Worm (Caenorhabditis elegans): Measurements from ENCODE around the gene F01D5.5.
A peak's percentile ranks its signal among the peaks of the same experiment; 100 is the strongest.

The F01D5.5 gene

DNA sequence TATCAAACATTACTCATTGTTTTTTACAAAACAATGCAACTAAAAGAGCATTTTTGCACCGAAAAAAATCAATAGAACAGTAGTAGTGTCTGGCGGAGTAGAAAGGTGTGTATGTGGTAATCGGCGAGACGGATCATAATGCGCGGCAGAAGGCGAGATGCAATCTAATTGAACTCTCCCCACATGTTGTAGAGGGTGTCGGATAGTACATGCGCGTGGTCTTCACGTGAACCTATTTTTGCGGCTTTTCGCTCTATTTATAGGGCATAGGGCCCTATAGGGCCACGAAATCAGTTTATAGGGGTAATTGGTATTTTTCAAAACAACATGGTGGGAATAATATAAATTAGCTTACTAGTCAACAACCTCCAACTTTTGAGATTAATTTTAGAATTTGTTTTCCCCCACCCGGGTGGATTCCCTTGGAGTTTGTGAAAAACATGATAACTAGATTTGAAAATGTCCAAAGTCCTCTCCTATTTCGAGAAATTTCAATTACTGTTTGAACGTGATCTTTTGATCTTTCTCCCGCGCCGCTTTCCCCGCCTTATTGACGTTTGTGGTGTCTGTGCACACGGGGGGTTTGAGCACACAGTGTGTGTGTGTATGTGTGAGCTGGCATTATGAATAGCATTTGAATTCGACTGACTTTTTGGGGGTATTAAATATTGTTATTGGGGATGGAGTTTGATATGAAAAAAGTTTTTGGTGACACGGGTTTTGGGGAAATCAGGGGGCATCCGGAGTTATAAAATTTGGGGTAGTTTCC is 40.9 kb upstream of the F01D5.5 start (continued):
- no peak for TF ChIP-seq zip-2 (tag; optimal IDR thresholded peaks at IDR 0.05)
- no peak for TF ChIP-seq snpc-1.2 (GFP tag; IDR thresholded peaks at IDR 0.05)
- TF ChIP-seq aha-1 (tag), result peak; percentile 79
- TF ChIP-seq hmg-1.1 (GFP tag; IDR thresholded peaks at IDR 0.05), result no peak
- TF ChIP-seq lin-13 (GFP tag; optimal IDR thresholded peaks at IDR 0.05), result peak; percentile 38
- peak; percentile 34 for TF ChIP-seq mes-2 (tag; optimal IDR thresholded peaks at IDR 0.05; ENCODE audit: poor library complexity, severe bottlenecking)
- no peak for TF ChIP-seq egl-43 (GFP tag; IDR thresholded peaks at IDR 0.05)
- TF ChIP-seq nhr-6 (tag; optimal IDR thresholded peaks at IDR 0.05), result peak; percentile 47
- no peak for TF ChIP-seq daf-16 (GFP tag; optimal IDR thresholded peaks at IDR 0.05)
- TF ChIP-seq daf-16 (tag; optimal IDR thresholded peaks at IDR 0.05), result peak; percentile 89
- TF ChIP-seq nhr-77 (tag; optimal IDR thresholded peaks at IDR 0.05), result no peak

DNA sequence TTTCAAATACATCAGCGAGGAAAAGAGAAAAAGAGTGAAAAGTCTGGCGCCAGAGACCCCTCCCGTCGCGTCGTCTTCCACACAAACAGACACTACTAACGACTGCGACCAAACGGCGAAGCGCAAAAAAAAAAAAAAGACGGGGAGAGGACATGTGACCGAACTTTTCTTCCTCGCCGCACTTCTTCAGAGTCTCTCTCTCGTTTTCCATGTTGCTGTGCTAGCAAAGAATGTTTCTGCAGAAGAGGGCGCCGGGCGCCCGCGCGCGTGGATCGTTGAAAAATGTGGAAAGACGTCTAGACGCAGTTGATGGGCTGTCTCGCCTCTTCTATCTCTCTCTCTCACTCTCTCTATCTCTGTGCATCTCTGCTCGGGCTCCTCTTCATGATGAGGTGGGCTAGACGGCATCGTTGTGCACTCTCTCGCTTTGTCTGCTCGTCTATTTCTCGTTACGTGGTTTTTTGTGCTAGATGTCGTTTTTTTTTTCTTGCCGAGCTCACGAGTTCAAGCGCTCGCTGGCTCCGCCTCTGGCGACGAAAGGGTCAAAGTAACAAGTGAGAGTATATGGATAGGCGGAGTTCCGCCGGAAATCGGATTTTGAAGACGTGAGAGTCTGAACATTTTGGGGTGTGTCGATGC is 38.2 kb upstream of the F01D5.5 start:
- TF ChIP-seq nhr-11 (tag; optimal IDR thresholded peaks at IDR 0.05) (peak; percentile 93), attf-4 (tag; optimal IDR thresholded peaks at IDR 0.05) (no peak), mep-1 (tag; optimal IDR thresholded peaks at IDR 0.05) (peak; percentile 96), dpl-1 (GFP tag; optimal IDR thresholded peaks at IDR 0.05) (peak; percentile 70), pqm-1 (tag; optimal IDR thresholded peaks at IDR 0.05) (peak; percentile 41), jun-1 (tag; optimal IDR thresholded peaks at IDR 0.05) (peak; percentile 83), mes-2 (tag; optimal IDR thresholded peaks at IDR 0.05; ENCODE audit: poor library complexity, severe bottlenecking) (peak; percentile 56), nhr-42 (GFP tag; IDR thresholded peaks at IDR 0.05) (peak; percentile 89), pha-4 (GFP tag; IDR thresholded peaks at IDR 0.05) (peak; percentile 95), pha-4 (tag; optimal IDR thresholded peaks at IDR 0.05) (no peak), dve-1 (tag; optimal IDR thresholded peaks at IDR 0.05; ENCODE audit: insufficient read depth) (peak; percentile 92), ceh-32 (tag; optimal IDR thresholded peaks at IDR 0.05; ENCODE audit: poor library complexity) (peak; percentile 61), lin-13 (GFP tag; optimal IDR thresholded peaks at IDR 0.05) (peak; percentile 82), fkh-10 (GFP tag; optimal IDR thresholded peaks at IDR 0.05) (peak; percentile 80), hmg-1.1 (GFP tag; IDR thresholded peaks at IDR 0.05) (peak; percentile 96), hlh-30 (tag; optimal IDR thresholded peaks at IDR 0.05; ENCODE audit: insufficient read depth) (peak; percentile 97), zfp-3 (GFP tag; conservative IDR thresholded peaks at IDR 0.05) (no peak), egl-43 (GFP tag; IDR thresholded peaks at IDR 0.05) (peak; percentile 90), lin-15B (tag; optimal IDR thresholded peaks at IDR 0.05) (no peak), zfp-2 (tag; optimal IDR thresholded peaks at IDR 0.05) (peak; percentile 64), F10B5.3 (tag; optimal IDR thresholded peaks at IDR 0.05) (peak; percentile 8), D1046.2 (GFP tag; IDR thresholded peaks at IDR 0.05) (peak; percentile 24; the same call in 1 of the 2 replicates), daf-16 (GFP tag; optimal IDR thresholded peaks at IDR 0.05) (peak; percentile 78 to 92), daf-16 (tag; optimal IDR thresholded peaks at IDR 0.05) (peak; percentile 70), F26F4.8 (GFP tag; conservative IDR thresholded peaks at IDR 0.05) (0 out of 2 replicates have a peak, but pooled peaks have one; percentile 47), lin-39 (tag; optimal IDR thresholded peaks at IDR 0.05) (peak; percentile 70), R02D3.7 (tag; optimal IDR thresholded peaks at IDR 0.05) (no peak), nhr-76 (tag; optimal IDR thresholded peaks at IDR 0.05) (no peak), nhr-10 (tag; optimal IDR thresholded peaks at IDR 0.05) (peak; percentile 69), F37D6.2 (tag; optimal IDR thresholded peaks at IDR 0.05) (peak; percentile 91), zip-2 (tag; optimal IDR thresholded peaks at IDR 0.05) (no peak), Y5F2A.4 (GFP tag; optimal IDR thresholded peaks at IDR 0.05) (no peak), nhr-237 (tag; optimal IDR thresholded peaks at IDR 0.05) (no peak), ZK546.5 (tag; optimal IDR thresholded peaks at IDR 0.05) (no peak), ZK337.2 (GFP tag; IDR thresholded peaks at IDR 0.05) (no peak), fos-1 (tag; optimal IDR thresholded peaks at IDR 0.05) (peak; percentile 65), saeg-2 (GFP tag; IDR thresholded peaks at IDR 0.05) (peak; percentile 94), lir-3 (tag; optimal IDR thresholded peaks at IDR 0.05) (peak; percentile 64), cey-2 (tag; optimal IDR thresholded peaks at IDR 0.05; ENCODE audit: borderline replicate concordance, insufficient read depth) (peak; percentile 40), lim-7 (GFP tag; IDR thresholded peaks at IDR 0.05) (no peak), nhr-28 (tag; optimal IDR thresholded peaks at IDR 0.05) (peak; percentile 95), T20F7.1 (GFP tag; optimal IDR thresholded peaks at IDR 0.05) (peak; percentile 73), spr-1 (tag; optimal IDR thresholded peaks at IDR 0.05) (peak; percentile 87)
